Worm (Caenorhabditis elegans): ENCODE measurements around the gene F36H1.11.

DNA sequence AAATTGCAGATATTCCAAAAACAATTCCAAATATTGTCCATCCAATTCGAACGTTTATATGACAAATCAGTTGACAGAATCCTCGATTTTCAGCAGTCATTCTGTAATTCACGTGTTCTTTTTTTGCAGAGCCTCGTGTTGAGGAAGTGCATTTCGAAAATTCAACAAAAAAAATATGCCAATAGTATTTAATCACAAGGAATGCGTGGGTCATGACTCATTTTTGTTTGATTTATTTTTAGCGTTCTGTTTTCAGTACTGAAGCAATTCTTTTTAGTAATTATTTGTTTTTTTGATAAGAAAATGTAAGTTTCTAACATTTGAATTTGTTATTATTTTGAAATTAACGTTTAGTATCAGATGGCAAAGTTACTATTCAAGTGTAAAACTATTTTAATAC is 18.1 kb upstream of the F36H1.11 start, which contains the start of gene hrg-4:
- TF ChIP-seq cog-1 (tag; optimal IDR thresholded peaks at IDR 0.05): no peak
- TF ChIP-seq flt-1 (GFP tag; IDR thresholded peaks at IDR 0.05): no peak
- TF ChIP-seq ztf-23 (GFP tag; IDR thresholded peaks at IDR 0.05): no peak
- no peak for TF ChIP-seq ztf-29 (GFP tag; IDR thresholded peaks at IDR 0.05)

Measured in whole organism, midembryonic.